Worm (Caenorhabditis elegans) whole organism, L4 larva: Measurements from ENCODE around the gene C16A3.6.

Experiments used
- F26F4.8 ChIP-seq: fragments of 200-800 bp; sonication (Bioruptor generic); conservative IDR thresholded peaks from 2 replicates; pipeline ENCODE4 v1.3.6; 2022; ENCODE audit warnings: missing genetic modification characterization, missing compliant biosample characterization
- F37D6.2 ChIP-seq: sonication (generic microtip); optimal IDR thresholded peaks from 2 replicates; lab custom pipeline; 2016; ENCODE audit warnings: mild to moderate bottlenecking, missing genetic modification characterization, missing compliant biosample characterization
- T20F7.1 ChIP-seq: fragments of 200-800 bp; sonication (Bioruptor generic); optimal IDR thresholded peaks from 2 replicates; lab custom pipeline; 2018; ENCODE audit warnings: mild to moderate bottlenecking, missing genetic modification characterization, missing compliant biosample characterization
- T26A8.4 ChIP-seq: fragments of 200-800 bp; sonication (Bioruptor generic); IDR thresholded peaks from 2 replicates; pipeline ENCODE4 v1.3.6; 2022; ENCODE audit warnings: missing genetic modification characterization, missing compliant biosample characterization
- Y5F2A.4 ChIP-seq: fragments of 200-800 bp; sonication (Bioruptor generic); optimal IDR thresholded peaks from 2 replicates; lab custom pipeline; 2018; ENCODE audit warnings: mild to moderate bottlenecking, missing genetic modification characterization, missing compliant biosample characterization
- ceh-62 ChIP-seq: sonication (generic microtip); optimal IDR thresholded peaks from 2 replicates; lab custom pipeline; 2017; ENCODE audit warnings: missing biosample characterization, missing genetic modification characterization
- cey-2 ChIP-seq: sonication (generic microtip); optimal IDR thresholded peaks from 3 replicates; lab custom pipeline; 2017; ENCODE audit warnings: missing genetic modification characterization, mild to moderate bottlenecking, missing compliant biosample characterization, antibody characterized with exemption, borderline replicate concordance; ENCODE audit not compliant: insufficient read depth
- daf-16 ChIP-seq, 3 experiments: sonication (generic microtip); optimal IDR thresholded peaks; 2 replicates each; lab custom pipeline; 2016 to 2017; ENCODE audit warnings: missing genetic modification characterization in 3 of 3, missing genetic modification reagents in 3 of 3, mild to moderate bottlenecking in 2 of 3, missing compliant biosample characterization in 2 of 3, missing biosample characterization in 1 of 3, moderate library complexity in 1 of 3
- daf-19 ChIP-seq: fragments of 200-800 bp; sonication (Bioruptor generic); conservative IDR thresholded peaks from 2 replicates; pipeline ENCODE4 v1.3.6; 2022; ENCODE audit warnings: missing genetic modification characterization, missing compliant biosample characterization
- dmd-8 ChIP-seq: fragments of 200-800 bp; sonication (Bioruptor generic); IDR thresholded peaks from 2 replicates; pipeline ENCODE4 v1.3.6; 2022; ENCODE audit warnings: missing genetic modification characterization, missing compliant biosample characterization
- hmg-1.1 ChIP-seq: fragments of 200-800 bp; sonication (Bioruptor generic); IDR thresholded peaks from 2 replicates; pipeline ENCODE4 v1.3.6; 2022; ENCODE audit warnings: missing genetic modification reagents, missing genetic modification characterization, missing compliant biosample characterization
- lin-15B ChIP-seq: fragments of 150-350 bp; sonication (generic microtip); optimal IDR thresholded peaks from 3 replicates; lab custom pipeline; 2014; ENCODE audit warnings: missing biosample characterization, missing genetic modification characterization
- lin-29 ChIP-seq: fragments of 200-800 bp; sonication (Bioruptor generic); IDR thresholded peaks from 2 replicates; pipeline ENCODE4 v1.3.6; 2022; ENCODE audit warnings: missing genetic modification reagents, missing genetic modification characterization, missing compliant biosample characterization
- lin-38 ChIP-seq: fragments of 200-800 bp; sonication (Bioruptor generic); IDR thresholded peaks from 2 replicates; pipeline ENCODE4 v1.3.6; 2022; ENCODE audit warnings: missing genetic modification reagents, missing genetic modification characterization, missing compliant biosample characterization
- lin-39 ChIP-seq: fragments of 150-350 bp; optimal IDR thresholded peaks from 2 replicates; lab custom pipeline; 2014; ENCODE audit warnings: missing biosample characterization, missing genetic modification reagents, missing genetic modification characterization
- lsy-2 ChIP-seq, 2 experiments: fragments of 150-350 bp in 1 of 2; sonication (generic microtip) in 1 of 2; optimal IDR thresholded peaks; 2 replicates each; lab custom pipeline; 2014 to 2017; ENCODE audit warnings: missing biosample characterization in 2 of 2, missing genetic modification characterization in 2 of 2
- madf-9 ChIP-seq: fragments of 200-800 bp; sonication (Bioruptor generic); conservative IDR thresholded peaks from 2 replicates; pipeline ENCODE4 v1.3.6; 2022; ENCODE audit warnings: missing genetic modification reagents, missing genetic modification characterization, missing compliant biosample characterization
- mdl-1 ChIP-seq, 2 experiments: fragments of 150-350 bp in 1 of 2; sonication (generic microtip) in 1 of 2; optimal IDR thresholded peaks; 2 replicates each; lab custom pipeline; 2014 to 2017; ENCODE audit warnings: missing biosample characterization in 2 of 2, missing genetic modification characterization in 2 of 2
- mep-1 ChIP-seq: fragments of 150-350 bp; sonication (generic microtip); optimal IDR thresholded peaks from 3 replicates; lab custom pipeline; 2014; ENCODE audit warnings: missing biosample characterization, missing genetic modification characterization
- nhr-41 ChIP-seq: fragments of 200-800 bp; sonication (Bioruptor generic); IDR thresholded peaks from 2 replicates; pipeline ENCODE4 v1.3.6; 2022; ENCODE audit warnings: missing genetic modification reagents, missing genetic modification characterization, missing compliant biosample characterization
- pha-4 ChIP-seq, 2 experiments: fragments of 150-350 bp in 1 of 2; fragments of 200-800 bp in 1 of 2; sonication (Bioruptor generic) in 1 of 2; IDR thresholded peaks in 1 of 2; optimal IDR thresholded peaks in 1 of 2; 2 replicates each; pipeline versions ENCODE4 v1.3.6 to Lab custom; 2014 to 2022; ENCODE audit warnings: missing genetic modification characterization in 2 of 2, missing genetic modification reagents in 2 of 2, missing biosample characterization in 1 of 2, missing compliant biosample characterization in 1 of 2
- snpc-4 ChIP-seq: fragments of 150-350 bp; optimal IDR thresholded peaks from 2 replicates; lab custom pipeline; 2014; ENCODE audit warnings: missing biosample characterization, missing genetic modification characterization
- unc-130 ChIP-seq: sonication (generic microtip); optimal IDR thresholded peaks from 2 replicates; lab custom pipeline; 2016; ENCODE audit warnings: missing genetic modification reagents, missing genetic modification characterization, missing compliant biosample characterization
- vab-7 ChIP-seq: fragments of 200-800 bp; sonication (Bioruptor generic); IDR thresholded peaks from 2 replicates; pipeline ENCODE4 v1.3.6; 2022; ENCODE audit warnings: missing genetic modification reagents, missing genetic modification characterization, missing compliant biosample characterization
- zag-1 ChIP-seq: fragments of 150-350 bp; optimal IDR thresholded peaks from 2 replicates; lab custom pipeline; 2014; ENCODE audit warnings: missing biosample characterization, missing genetic modification characterization
- zfp-3 ChIP-seq: fragments of 200-800 bp; sonication (Bioruptor generic); conservative IDR thresholded peaks from 2 replicates; pipeline ENCODE4 v1.3.6; 2022; ENCODE audit warnings: missing genetic modification reagents, missing genetic modification characterization, missing compliant biosample characterization
- zip-11 ChIP-seq: fragments of 200-800 bp; sonication (Bioruptor generic); IDR thresholded peaks from 2 replicates; pipeline ENCODE4 v1.3.6; 2022; ENCODE audit warnings: missing genetic modification characterization, missing compliant biosample characterization
- ztf-11 ChIP-seq: fragments of 150-350 bp; optimal IDR thresholded peaks from 2 replicates; lab custom pipeline; 2014; ENCODE audit warnings: missing biosample characterization, missing genetic modification characterization

The C16A3.6 gene

DNA sequence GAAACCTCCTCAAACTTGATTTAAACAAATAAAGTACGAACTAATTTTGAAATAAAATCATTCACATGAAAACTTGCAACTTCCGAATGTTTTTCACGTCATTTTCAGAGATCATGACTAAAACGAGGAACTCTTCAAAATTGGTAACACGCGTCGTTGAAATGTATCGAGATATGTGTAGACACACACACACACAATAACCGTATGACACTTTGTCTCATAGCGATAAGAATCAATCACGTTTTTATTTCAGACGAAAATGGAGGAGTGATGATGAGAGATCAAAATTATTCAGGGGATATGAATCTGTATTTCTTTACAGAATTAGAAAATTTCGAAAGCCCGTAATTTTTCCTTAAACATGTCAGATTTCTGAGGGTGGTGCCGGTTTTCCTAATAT is 43.7 kb downstream of the C16A3.6 start (continued):
- TF ChIP-seq dmd-8 (GFP tag; lab: Robert Waterston, UW) (no peak), nhr-41 (no peak), ztf-11 (no peak), F37D6.2 (tag; lab: Kevin White, UChicago) (no peak), lin-39 (tag; lab: Kevin White, UChicago) (no peak), zfp-3 (GFP tag; lab: Robert Waterston, UW) (no peak), mep-1 (tag; lab: Kevin White, UChicago) (peak; percentile 5), lin-15B (tag; lab: Kevin White, UChicago) (no peak), T26A8.4 (GFP tag; lab: Robert Waterston, UW) (no peak), unc-130 (GFP tag; lab: Kevin White, UChicago) (no peak), cey-2 (tag; lab: Kevin White, UChicago) (no peak), ceh-62 (tag; lab: Kevin White, UChicago) (no peak), Y5F2A.4 (GFP tag; lab: Kevin White, UChicago) (no peak), T20F7.1 (GFP tag; lab: Kevin White, UChicago) (peak; percentile 59), snpc-4 (tag; lab: Kevin White, UChicago) (no peak), vab-7 (GFP tag; lab: Robert Waterston, UW) (no peak), zip-11 (GFP tag; lab: Robert Waterston, UW) (no peak), daf-19 (GFP tag; lab: Robert Waterston, UW) (no peak), madf-9 (GFP tag; lab: Robert Waterston, UW) (no peak), lin-29 (GFP tag; lab: Robert Waterston, UW) (no peak), lsy-2 (tag; optimal IDR thresholded peaks at IDR 0.05; lab: Kevin White, UChicago) (no peak)

DNA sequence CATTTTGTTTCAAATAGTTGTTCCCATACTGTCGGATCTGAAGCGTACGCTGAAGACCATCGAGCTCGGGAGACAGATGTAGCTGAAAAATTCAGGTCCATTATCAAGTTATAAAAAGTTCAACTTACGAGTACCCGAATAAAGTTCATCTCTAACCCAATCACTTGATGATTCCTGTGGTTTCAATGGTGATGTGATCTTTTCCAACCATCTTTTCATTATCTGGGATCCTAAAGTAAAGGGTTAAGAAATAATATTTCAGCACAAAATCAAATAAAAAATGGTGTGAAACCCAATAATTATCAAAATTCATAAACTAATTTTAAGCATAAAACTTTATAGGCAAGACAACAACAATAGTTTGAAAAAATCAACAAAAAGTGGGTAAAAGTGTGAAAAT is 48.2 kb downstream of the C16A3.6 start, which contains the start of gene C05D11.8:
Gene C05D11.8 (minus strand): TSS at position 101 of the 400 bp plus-strand sequence.
- no peak for TF ChIP-seq pha-4 (GFP tag; IDR thresholded peaks at IDR 0.05; lab: Robert Waterston, UW)
- no peak for TF ChIP-seq pha-4 (tag; optimal IDR thresholded peaks at IDR 0.05; lab: Kevin White, UChicago)
- TF ChIP-seq T20F7.1 (GFP tag; lab: Kevin White, UChicago) = no peak
- no peak for TF ChIP-seq mdl-1 (tag; optimal IDR thresholded peaks at IDR 0.05; lab: Kevin White, UChicago)
- no peak for TF ChIP-seq hmg-1.1
- TF ChIP-seq dmd-8 (GFP tag; lab: Robert Waterston, UW) = no peak
- TF ChIP-seq daf-16 (GFP tag; optimal IDR thresholded peaks at IDR 0.05; lab: Kevin White, UChicago) = no peak
- no peak for TF ChIP-seq daf-16 (tag; optimal IDR thresholded peaks at IDR 0.05; lab: Kevin White, UChicago)
- TF ChIP-seq lin-38 (GFP tag; lab: Robert Waterston, UW) = no peak
- TF ChIP-seq F26F4.8 = no peak
- no peak for TF ChIP-seq zag-1 (tag; lab: Kevin White, UChicago)
- no peak for TF ChIP-seq mep-1 (tag; lab: Kevin White, UChicago)
